Fruit fly (Drosophila melanogaster): ENCODE measurements around the gene CG15130.
A peak's percentile ranks its signal among the peaks of the same experiment; 100 is the strongest.

Gene CG15130

dm6 chr2L:20463316-20463856 is 38.9 kb upstream of the CG15130 start, which contains the start of gene CG2493 (continued):
- TF ChIP-seq CG2889 (GFP tag; IDR thresholded peaks at IDR 0.05) (no peak), Ets97D (GFP tag; optimal IDR thresholded peaks at IDR 0.05) (peak; percentile 44), Bdp1 (GFP tag; optimal IDR thresholded peaks at IDR 0.05) (no peak), sens-2 (GFP tag; IDR thresholded peaks at IDR 0.05) (no peak), MTF-1 (GFP tag; optimal IDR thresholded peaks at IDR 0.05; ENCODE audit: borderline replicate concordance) (peak; percentile 8), CG14965 (GFP tag; optimal IDR thresholded peaks at IDR 0.05; ENCODE audit: borderline replicate concordance) (no peak), CG10267 (tag; optimal IDR thresholded peaks at IDR 0.05) (peak; percentile 82), Doc3 (GFP tag; IDR thresholded peaks at IDR 0.05; ENCODE audit: partially characterized antibody) (no peak), her (GFP tag; optimal IDR thresholded peaks at IDR 0.05) (no peak), kah (GFP tag; optimal IDR thresholded peaks at IDR 0.05) (no peak), sna (GFP tag; IDR thresholded peaks at IDR 0.05; ENCODE audit: partially characterized antibody) (no peak), CG30020 (tag; optimal IDR thresholded peaks at IDR 0.05) (no peak), Sox102F (GFP tag; optimal IDR thresholded peaks at IDR 0.05) (no peak), CG4730 (GFP tag; IDR thresholded peaks at IDR 0.05) (0 out of 2 replicates have a peak, but pooled peaks have one; percentile 4), Dll (GFP tag; IDR thresholded peaks at IDR 0.05; ENCODE audit: partially characterized antibody) (no peak; the same call in 3 of the 4 replicates), CG13424 (tag; optimal IDR thresholded peaks at IDR 0.05) (no peak), cwo (GFP tag; optimal IDR thresholded peaks at IDR 0.05) (no peak), CG11456 (GFP tag; IDR thresholded peaks at IDR 0.05) (0 out of 3 replicates have a peak, but pooled peaks have one; percentile 7), CG6175 (GFP tag; IDR thresholded peaks at IDR 0.05) (no peak), sd (tag; optimal IDR thresholded peaks at IDR 0.05) (no peak), CG18599 (GFP tag; optimal IDR thresholded peaks at IDR 0.05) (peak; percentile 33), CG12155 (GFP tag; optimal IDR thresholded peaks at IDR 0.05) (no peak), CG18764 (GFP tag; optimal IDR thresholded peaks at IDR 0.05) (peak; percentile 16), fd3F (GFP tag; optimal IDR thresholded peaks at IDR 0.05) (no peak), CG7556 (GFP tag; optimal IDR thresholded peaks at IDR 0.05) (no peak), CG14710 (tag; optimal IDR thresholded peaks at IDR 0.05) (peak; percentile 59), gfzf (GFP tag; optimal IDR thresholded peaks at IDR 0.05) (peak; percentile 58), nerfin-1 (tag; optimal IDR thresholded peaks at IDR 0.05) (peak; percentile 3), Xbp1 (GFP tag; optimal IDR thresholded peaks at IDR 0.05) (no peak), CG10274 (GFP tag; optimal IDR thresholded peaks at IDR 0.05) (no peak), tin (GFP tag; optimal IDR thresholded peaks at IDR 0.05) (peak; percentile 3), CG1603 (tag; optimal IDR thresholded peaks at IDR 0.05) (peak; percentile 18), CG15479 (GFP tag; optimal IDR thresholded peaks at IDR 0.05) (no peak), Myb (GFP tag; optimal IDR thresholded peaks at IDR 0.05) (peak; percentile 66), lab (GFP tag; optimal IDR thresholded peaks at IDR 0.05) (peak; percentile 65), h (optimal IDR thresholded peaks at IDR 0.05) (no peak), CG15514 (GFP tag; optimal IDR thresholded peaks at IDR 0.05) (no peak), CG34422 (GFP tag; IDR thresholded peaks at IDR 0.05) (0 out of 3 replicates have a peak, but pooled peaks have one; percentile 39), ind (GFP tag; optimal IDR thresholded peaks at IDR 0.05) (peak; percentile 18), CG9797 (GFP tag; optimal IDR thresholded peaks at IDR 0.05) (peak; percentile 9), tio (GFP tag; optimal IDR thresholded peaks at IDR 0.05) (no peak), HLH4C (GFP tag; IDR thresholded peaks at IDR 0.05; ENCODE audit: partially characterized antibody) (no peak), CG14441 (GFP tag; IDR thresholded peaks at IDR 0.05) (peak; percentile 42; the same call in 1 of the 2 replicates), ab (GFP tag; optimal IDR thresholded peaks at IDR 0.05) (no peak), CkIIα-i1 (GFP tag; IDR thresholded peaks at IDR 0.05) (no peak), abd-A (tag; optimal IDR thresholded peaks at IDR 0.05) (peak; percentile 2), gsb (GFP tag; IDR thresholded peaks at IDR 0.05) (no peak), CG5180 (GFP tag; optimal IDR thresholded peaks at IDR 0.05) (no peak), gcm2 (GFP tag; optimal IDR thresholded peaks at IDR 0.05) (no peak)

All from whole organism, embryonic.